Fruit fly (Drosophila melanogaster) whole organism, embryonic: ENCODE data around the gene UQCR-14.

Experiments
- Asciz ChIP-seq: fragments of 200-800 bp; sonication (Bioruptor generic); optimal IDR thresholded peaks from 2 replicates; lab custom pipeline; 2017; ENCODE audit warnings: missing biosample characterization, mild to moderate bottlenecking, missing genetic modification characterization, missing genetic modification reagents
- CG10147 ChIP-seq: fragments of 200-800 bp; sonication (Bioruptor generic); optimal IDR thresholded peaks from 2 replicates; lab custom pipeline; 2019; ENCODE audit warnings: missing biosample characterization, mild to moderate bottlenecking, missing genetic modification characterization, moderate library complexity
- CG10267 ChIP-seq: fragments of 200-800 bp; sonication (Bioruptor generic); optimal IDR thresholded peaks from 2 replicates; lab custom pipeline; 2018; ENCODE audit warnings: missing biosample characterization, mild to moderate bottlenecking, missing genetic modification characterization, moderate library complexity
- CG10565 ChIP-seq: fragments of 200-800 bp; sonication (Bioruptor generic); optimal IDR thresholded peaks from 3 replicates; lab custom pipeline; 2016; ENCODE audit warnings: missing biosample characterization, mild to moderate bottlenecking, missing genetic modification characterization
- CG10959 ChIP-seq: fragments of 200-800 bp; sonication (Bioruptor generic); IDR thresholded peaks from 2 replicates; pipeline ENCODE4 v1.3.6; 2022; ENCODE audit warnings: missing biosample characterization, missing genetic modification characterization
- CG12104 ChIP-seq: fragments of 200-800 bp; sonication (Bioruptor generic); optimal IDR thresholded peaks from 3 replicates; lab custom pipeline; 2016; ENCODE audit warnings: missing biosample characterization, missing genetic modification characterization
- CG12769 ChIP-seq: fragments of 200-800 bp; sonication (Bioruptor generic); optimal IDR thresholded peaks from 2 replicates; lab custom pipeline; 2019; ENCODE audit warnings: missing biosample characterization, mild to moderate bottlenecking, missing genetic modification characterization, moderate library complexity
- CG12942 ChIP-seq: fragments of 200-800 bp; sonication (Bioruptor generic); optimal IDR thresholded peaks from 3 replicates; lab custom pipeline; 2016; ENCODE audit warnings: missing biosample characterization, missing genetic modification characterization
- CG13287 ChIP-seq: fragments of 200-800 bp; sonication (Bioruptor generic); IDR thresholded peaks from 2 replicates; pipeline ENCODE4 v1.3.6; 2022; ENCODE audit warnings: missing biosample characterization, missing genetic modification characterization; ENCODE audit not compliant: partially characterized antibody
- CG1647 ChIP-seq: fragments of 200-800 bp; sonication (Bioruptor generic); optimal IDR thresholded peaks from 3 replicates; lab custom pipeline; 2016; ENCODE audit warnings: missing biosample characterization, missing genetic modification characterization
- CG17328 ChIP-seq: fragments of 200-800 bp; sonication (Bioruptor generic); IDR thresholded peaks from 2 replicates; pipeline ENCODE4 v1.3.6; 2022; ENCODE audit warnings: missing biosample characterization, missing genetic modification characterization
- CG17361 ChIP-seq: fragments of 200-800 bp; sonication (Bioruptor generic); IDR thresholded peaks from 3 replicates; pipeline ENCODE4 v1.3.6; 2022; ENCODE audit warnings: missing biosample characterization, missing genetic modification characterization
- CG1832 ChIP-seq: fragments of 200-800 bp; sonication (Bioruptor generic); optimal IDR thresholded peaks from 2 replicates; lab custom pipeline; 2017; ENCODE audit warnings: missing biosample characterization, mild to moderate bottlenecking, missing genetic modification characterization, inconsistent platforms
- CG2120 ChIP-seq: fragments of 200-800 bp; sonication (Bioruptor generic); optimal IDR thresholded peaks from 3 replicates; lab custom pipeline; 2016; ENCODE audit warnings: missing biosample characterization, missing genetic modification characterization
- CG2678 ChIP-seq: fragments of 200-800 bp; sonication (Bioruptor generic); optimal IDR thresholded peaks from 3 replicates; lab custom pipeline; 2019; ENCODE audit warnings: missing biosample characterization, mild to moderate bottlenecking, missing genetic modification characterization, moderate library complexity
- CG2712 ChIP-seq: fragments of 200-800 bp; optimal IDR thresholded peaks from 3 replicates; lab custom pipeline; 2019; ENCODE audit warnings: missing biosample characterization, mild to moderate bottlenecking, missing genetic modification characterization, moderate library complexity
- CG3163 ChIP-seq: fragments of 200-800 bp; sonication (Bioruptor generic); optimal IDR thresholded peaks from 3 replicates; lab custom pipeline; 2016; ENCODE audit warnings: missing biosample characterization, missing genetic modification characterization
- CG4282 ChIP-seq: fragments of 200-800 bp; sonication (Bioruptor generic); optimal IDR thresholded peaks from 2 replicates; lab custom pipeline; 2016; ENCODE audit warnings: missing biosample characterization, missing genetic modification characterization
- CG7271 ChIP-seq: fragments of 200-800 bp; sonication (Bioruptor generic); optimal IDR thresholded peaks from 2 replicates; lab custom pipeline; 2018; ENCODE audit warnings: missing biosample characterization, mild to moderate bottlenecking, missing genetic modification characterization, moderate library complexity
- CG7745 ChIP-seq: fragments of 200-800 bp; sonication (Bioruptor generic); optimal IDR thresholded peaks from 2 replicates; lab custom pipeline; 2018; ENCODE audit warnings: missing biosample characterization, mild to moderate bottlenecking, missing genetic modification characterization, moderate library complexity
- Chrac-16 ChIP-seq: fragments of 200-800 bp; sonication (Bioruptor generic); optimal IDR thresholded peaks from 3 replicates; lab custom pipeline; 2016; ENCODE audit warnings: missing biosample characterization, missing genetic modification characterization
- CoRest ChIP-seq: fragments of 200-800 bp; sonication (Bioruptor generic); optimal IDR thresholded peaks from 3 replicates; lab custom pipeline; 2018; ENCODE audit warnings: missing biosample characterization, mild to moderate bottlenecking, missing genetic modification characterization, moderate library complexity
- Dbx ChIP-seq: fragments of 200-800 bp; sonication (Bioruptor generic); IDR thresholded peaks from 3 replicates; pipeline ENCODE4 v1.3.6; 2022; ENCODE audit warnings: missing biosample characterization, missing genetic modification characterization
- Dek ChIP-seq: fragments of 200-800 bp; sonication (Bioruptor generic); optimal IDR thresholded peaks from 3 replicates; lab custom pipeline; 2019; ENCODE audit warnings: missing biosample characterization, mild to moderate bottlenecking, missing genetic modification characterization, moderate library complexity
- E2f1 ChIP-seq: fragments of 200-800 bp; sonication (Bioruptor generic); IDR thresholded peaks from 2 replicates; pipeline ENCODE4 v1.3.6; 2022; ENCODE audit warnings: missing biosample characterization, missing genetic modification characterization
- H2.0 ChIP-seq: fragments of 200-800 bp; sonication (Bioruptor generic); IDR thresholded peaks from 2 replicates; pipeline ENCODE4 v1.3.6; 2022; ENCODE audit warnings: missing biosample characterization, missing genetic modification characterization
- HLH54F ChIP-seq: fragments of 200-800 bp; sonication (Bioruptor generic); optimal IDR thresholded peaks from 3 replicates; lab custom pipeline; 2016; ENCODE audit warnings: missing biosample characterization, missing genetic modification characterization
- Hand ChIP-seq: fragments of 200-800 bp; sonication (Bioruptor generic); optimal IDR thresholded peaks from 2 replicates; lab custom pipeline; 2017; ENCODE audit warnings: mild to moderate bottlenecking, missing biosample characterization, missing genetic modification reagents, missing genetic modification characterization
- Mrtf ChIP-seq: fragments of 200-800 bp; sonication (Bioruptor generic); IDR thresholded peaks from 3 replicates; pipeline ENCODE4 v1.3.6; 2022; ENCODE audit warnings: missing biosample characterization, missing genetic modification characterization
- Sry-β ChIP-seq: fragments of 200-800 bp; sonication (Bioruptor generic); optimal IDR thresholded peaks from 2 replicates; lab custom pipeline; 2018; ENCODE audit warnings: missing biosample characterization, mild to moderate bottlenecking, missing genetic modification characterization, moderate library complexity
- Taf1 ChIP-seq: fragments of 200-800 bp; sonication (Bioruptor generic); IDR thresholded peaks from 2 replicates; pipeline ENCODE4 v1.3.6; 2022; ENCODE audit warnings: missing biosample characterization, missing genetic modification characterization
- ase ChIP-seq: fragments of 200-800 bp; sonication (Bioruptor generic); IDR thresholded peaks from 3 replicates; pipeline ENCODE4 v1.3.6; 2022; ENCODE audit warnings: missing biosample characterization, missing genetic modification characterization
- br ChIP-seq: fragments of >200 bp; optimal IDR thresholded peaks from 2 replicates; lab custom pipeline; 2017
- chinmo ChIP-seq: fragments of 200-800 bp; sonication (Bioruptor generic); IDR thresholded peaks from 4 replicates; pipeline ENCODE4 v1.3.6; 2022; ENCODE audit warnings: missing biosample characterization, missing genetic modification characterization; ENCODE audit not compliant: partially characterized antibody
- dpn ChIP-seq, 2 experiments: fragments of 200-800 bp; sonication (Bioruptor generic); optimal IDR thresholded peaks; 3 replicates each; lab custom pipeline; 2016; ENCODE audit warnings: missing biosample characterization in 2 of 2, missing genetic modification characterization in 2 of 2
- ems ChIP-seq: fragments of 200-800 bp; sonication (Bioruptor generic); optimal IDR thresholded peaks from 3 replicates; lab custom pipeline; 2016; ENCODE audit warnings: missing biosample characterization, missing genetic modification characterization
- fd102C ChIP-seq: fragments of 200-800 bp; sonication (Bioruptor generic); optimal IDR thresholded peaks from 2 replicates; lab custom pipeline; 2018; ENCODE audit warnings: missing biosample characterization, mild to moderate bottlenecking, missing genetic modification characterization, moderate library complexity
- fd96Cb ChIP-seq: fragments of 200-800 bp; sonication (Bioruptor generic); optimal IDR thresholded peaks from 2 replicates; lab custom pipeline; 2018; ENCODE audit warnings: missing biosample characterization, mild to moderate bottlenecking, missing genetic modification characterization, moderate library complexity
- gce ChIP-seq: fragments of 200-800 bp; sonication (Bioruptor generic); IDR thresholded peaks from 3 replicates; pipeline ENCODE4 v1.3.6; 2022; ENCODE audit warnings: missing biosample characterization, missing genetic modification characterization
- gem ChIP-seq: fragments of 200-800 bp; sonication (Bioruptor generic); optimal IDR thresholded peaks from 2 replicates; lab custom pipeline; 2019; ENCODE audit warnings: missing biosample characterization, mild to moderate bottlenecking, missing genetic modification characterization, moderate library complexity
- gfzf ChIP-seq: fragments of 200-800 bp; sonication (Bioruptor generic); optimal IDR thresholded peaks from 2 replicates; lab custom pipeline; 2016; ENCODE audit warnings: missing biosample characterization, mild to moderate bottlenecking, missing genetic modification characterization, moderate library complexity
- inv ChIP-seq: fragments of 200-800 bp; sonication (Bioruptor generic); IDR thresholded peaks from 2 replicates; pipeline ENCODE4 v1.3.6; 2022; ENCODE audit warnings: missing biosample characterization, missing genetic modification characterization; ENCODE audit not compliant: partially characterized antibody
- jing ChIP-seq: fragments of 200-800 bp; sonication (Bioruptor generic); optimal IDR thresholded peaks from 2 replicates; lab custom pipeline; 2018; ENCODE audit warnings: missing biosample characterization, mild to moderate bottlenecking, missing genetic modification characterization
- nerfin-2 ChIP-seq: fragments of 200-800 bp; sonication (Bioruptor generic); IDR thresholded peaks from 2 replicates; pipeline ENCODE4 v1.3.6; 2022; ENCODE audit warnings: missing biosample characterization, missing genetic modification characterization; ENCODE audit not compliant: partially characterized antibody
- odd ChIP-seq: fragments of 200-800 bp; sonication (Bioruptor generic); optimal IDR thresholded peaks from 2 replicates; lab custom pipeline; 2017; ENCODE audit warnings: missing biosample characterization, mild to moderate bottlenecking, missing genetic modification characterization
- otp ChIP-seq: fragments of 200-800 bp; sonication (Bioruptor generic); IDR thresholded peaks from 3 replicates; pipeline ENCODE4, ENCODE4 v1.3.6; 2022; ENCODE audit warnings: missing biosample characterization, missing genetic modification characterization
- pho ChIP-seq: fragments of 200-800 bp; sonication (Bioruptor generic); optimal IDR thresholded peaks from 2 replicates; lab custom pipeline; 2016; ENCODE audit warnings: missing biosample characterization, missing genetic modification characterization
- shn ChIP-seq: fragments of 200-800 bp; sonication (Bioruptor generic); optimal IDR thresholded peaks from 3 replicates; lab custom pipeline; 2016; ENCODE audit warnings: missing biosample characterization, missing genetic modification characterization
- tx ChIP-seq: fragments of 200-800 bp; sonication (Bioruptor generic); optimal IDR thresholded peaks from 2 replicates; lab custom pipeline; 2016; ENCODE audit warnings: missing biosample characterization, missing genetic modification characterization
- zen2 ChIP-seq: fragments of 200-800 bp; sonication (Bioruptor generic); IDR thresholded peaks from 3 replicates; pipeline ENCODE4 v1.3.6; 2022; ENCODE audit warnings: missing biosample characterization, missing genetic modification characterization; ENCODE audit not compliant: partially characterized antibody

UQCR-14 gene

dm6 chrX:16335107-16335642, 49.1 kb downstream of the UQCR-14 start (continued):
- TF ChIP-seq CG2120 (GFP tag; lab: Kevin White, UChicago) (peak; percentile 85), H2.0 (GFP tag; lab: Robert Waterston, UW) (peak; percentile 61), CG2712 (tag; lab: Kevin White, UChicago) (peak; percentile 57), Hand (GFP tag; lab: Kevin White, UChicago) (peak; percentile 57), Mrtf (GFP tag; lab: Robert Waterston, UW) (peak; percentile 73), CG4282 (peak; percentile 53), Dek (tag; lab: Kevin White, UChicago) (peak; percentile 72), odd (GFP tag; lab: Kevin White, UChicago) (peak; percentile 71), Asciz (GFP tag; lab: Kevin White, UChicago) (peak; percentile 32), Dbx (GFP tag; lab: Robert Waterston, UW) (peak; percentile 78), CG10267 (tag; lab: Kevin White, UChicago) (peak; percentile 25), inv (GFP tag; lab: Robert Waterston, UW) (no peak), fd102C (no peak), CG3163 (GFP tag; lab: Kevin White, UChicago) (peak; percentile 48), E2f1 (peak; percentile 77), fd96Cb (peak; percentile 58), gfzf (GFP tag; lab: Kevin White, UChicago) (no peak), CG13287 (peak; percentile 19; the same call in 1 of the 2 replicates), tx (GFP tag; lab: Kevin White, UChicago) (no peak), pho (GFP tag; lab: Kevin White, UChicago) (peak; percentile 77), Chrac-16 (GFP tag; lab: Kevin White, UChicago) (peak; percentile 71), dpn (GFP tag; optimal IDR thresholded peaks at IDR 0.05; lab: Kevin White, UChicago) (peak; percentile 73 to 80), CG7271 (tag; lab: Kevin White, UChicago) (no peak), jing (GFP tag; lab: Kevin White, UChicago) (no peak), CG10565 (GFP tag; lab: Kevin White, UChicago) (no peak), CG12104 (GFP tag; lab: Kevin White, UChicago) (peak; percentile 73), Taf1 (GFP tag; lab: Robert Waterston, UW) (no peak), nerfin-2 (no peak), otp (GFP tag; lab: Robert Waterston, UW) (peak; percentile 78; the same call in 2 of the 3 replicates), CG1647 (GFP tag; lab: Kevin White, UChicago) (peak; percentile 65), br (lab: Kevin White, UChicago) (no peak), shn (GFP tag; lab: Kevin White, UChicago) (peak; percentile 63), ase (peak; percentile 75), CG1832 (GFP tag; lab: Kevin White, UChicago) (no peak), CG17361 (GFP tag; lab: Robert Waterston, UW) (peak; percentile 66), CG12942 (GFP tag; lab: Kevin White, UChicago) (peak; percentile 46), CG17328 (GFP tag; lab: Robert Waterston, UW) (peak; percentile 78), CG2678 (peak; percentile 74), CG10959 (GFP tag; lab: Robert Waterston, UW) (peak; percentile 58; the same call in 1 of the 2 replicates), CG10147 (GFP tag; lab: Kevin White, UChicago) (peak; percentile 33), CoRest (tag; lab: Kevin White, UChicago) (peak; percentile 73), CG7745 (tag; lab: Kevin White, UChicago) (no peak), Sry-β (GFP tag; lab: Kevin White, UChicago) (no peak), HLH54F (GFP tag; lab: Kevin White, UChicago) (peak; percentile 76), chinmo (GFP tag; lab: Robert Waterston, UW) (0 out of 4 replicates have a peak, but pooled peaks have one; percentile 40), gem (peak; percentile 71), gce (GFP tag; lab: Robert Waterston, UW) (peak; percentile 61; the same call in 2 of the 3 replicates), ems (peak; percentile 71), zen2 (GFP tag; lab: Robert Waterston, UW) (no peak), CG12769 (tag; lab: Kevin White, UChicago) (peak; percentile 51)
